Worm (Caenorhabditis elegans): ENCODE results near the gene W04D12.1.

W04D12.1 gene

DNA sequence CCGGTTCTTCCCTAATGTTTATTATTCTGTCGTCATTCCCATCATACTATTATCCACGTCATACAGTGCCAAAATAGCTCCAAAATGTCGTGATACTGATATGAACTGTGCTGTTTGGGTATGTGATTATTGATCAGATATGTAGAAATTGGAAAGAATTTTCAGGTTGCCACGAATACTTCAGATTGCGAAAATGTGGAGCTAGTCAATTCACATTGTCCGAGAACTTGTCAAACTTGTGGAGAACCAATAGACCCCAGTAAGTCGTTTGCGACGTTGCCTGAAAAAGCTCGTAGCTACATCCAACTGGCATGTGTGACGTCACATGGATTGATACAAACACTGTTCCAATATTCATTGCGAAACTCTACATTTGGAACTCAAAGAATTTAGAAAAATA lies 47.7 kb downstream of the W04D12.1 start:
- no peak for TF ChIP-seq dao-5 (tag; optimal IDR thresholded peaks at IDR 0.05)

Measured in whole organism, L4/young adult.